Worm (Caenorhabditis elegans): ENCODE data around the gene ncr-2.

DNA sequence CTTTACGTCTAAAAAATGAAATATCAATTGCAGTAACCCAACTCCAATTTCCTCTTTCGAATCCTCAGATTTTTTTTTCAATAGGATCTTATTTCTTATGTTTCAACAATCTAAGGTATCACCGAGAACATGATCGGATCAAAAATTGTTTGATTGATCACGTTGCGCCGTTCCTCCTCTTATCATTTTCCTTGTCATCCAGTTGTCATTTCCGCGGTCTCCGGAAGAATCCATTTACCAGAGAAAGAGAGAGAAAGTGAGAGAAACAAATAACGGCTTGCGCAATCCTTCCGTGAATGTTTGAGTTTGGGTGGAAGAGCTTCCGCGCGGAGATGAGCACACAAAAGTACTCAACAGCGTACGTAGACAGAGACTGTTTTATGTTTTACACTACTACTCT, 35.1 kb downstream of the ncr-2 start:
- TF ChIP-seq egl-44 (GFP tag; IDR thresholded peaks at IDR 0.05) (no peak), snpc-4 (GFP tag; optimal IDR thresholded peaks at IDR 0.05) (no peak), snpc-4 (tag; optimal IDR thresholded peaks at IDR 0.05) (no peak), F23B12.7 (tag; optimal IDR thresholded peaks at IDR 0.05; ENCODE audit: insufficient read depth) (no peak)
